Worm (Caenorhabditis elegans): ENCODE measurements around the gene F09E5.14.

F09E5.14 gene

ce11 chrII:5330206-5330686, 14.4 kb downstream of the F09E5.14 start:
- no peak for TF ChIP-seq hlh-26 (GFP tag; conservative IDR thresholded peaks at IDR 0.05)
- no peak for TF ChIP-seq T26A5.8 (tag; optimal IDR thresholded peaks at IDR 0.05)
- 0 out of 2 replicates have a peak, but pooled peaks have one; percentile 9 for TF ChIP-seq zfh-2 (GFP tag; conservative IDR thresholded peaks at IDR 0.05)
- peak; percentile 46 for TF ChIP-seq lin-54 (GFP tag; optimal IDR thresholded peaks at IDR 0.05)
- TF ChIP-seq attf-3 (GFP tag; conservative IDR thresholded peaks at IDR 0.05): no peak
- TF ChIP-seq B0261.1 (tag; optimal IDR thresholded peaks at IDR 0.05): no peak
- TF ChIP-seq Y79H2A.3 (GFP tag; conservative IDR thresholded peaks at IDR 0.05): no peak
- TF ChIP-seq F49E8.2 (tag; optimal IDR thresholded peaks at IDR 0.05; ENCODE audit: insufficient read depth): no peak
- TF ChIP-seq Y95B8A.8 (GFP tag; IDR thresholded peaks at IDR 0.05): no peak
- TF ChIP-seq rec-8 (tag; optimal IDR thresholded peaks at IDR 0.05): no peak
- TF ChIP-seq nhr-90 (tag; optimal IDR thresholded peaks at IDR 0.05): peak; percentile 47
- no peak for TF ChIP-seq Y56A3A.18 (GFP tag; IDR thresholded peaks at IDR 0.05)
- TF ChIP-seq B0035.1 (tag; optimal IDR thresholded peaks at IDR 0.05): no peak
- TF ChIP-seq ztf-6 (GFP tag; IDR thresholded peaks at IDR 0.05): no peak
- no peak for TF ChIP-seq lsy-27 (tag; optimal IDR thresholded peaks at IDR 0.05; ENCODE audit: borderline replicate concordance, insufficient read depth)
- TF ChIP-seq mcd-1 (GFP tag; IDR thresholded peaks at IDR 0.05): peak; percentile 46; the same call in 1 of the 2 replicates
- no peak for TF ChIP-seq ceh-100 (GFP tag; IDR thresholded peaks at IDR 0.05)
- TF ChIP-seq sptf-2 (GFP tag; optimal IDR thresholded peaks at IDR 0.05): no peak
- no peak for TF ChIP-seq mel-28 (tag; optimal IDR thresholded peaks at IDR 0.05; ENCODE audit: borderline replicate concordance)
- peak; percentile 59 for TF ChIP-seq ZK185.1 (tag; optimal IDR thresholded peaks at IDR 0.05; ENCODE audit: poor library complexity, severe bottlenecking)
- TF ChIP-seq Y53F4B.3 (GFP tag; IDR thresholded peaks at IDR 0.05): no peak
- no peak for TF ChIP-seq ztf-25 (GFP tag; IDR thresholded peaks at IDR 0.05)
- TF ChIP-seq dox-1 (GFP tag; IDR thresholded peaks at IDR 0.05): peak; percentile 75
- no peak for TF ChIP-seq C06A6.2 (GFP tag; conservative IDR thresholded peaks at IDR 0.05)
- TF ChIP-seq bed-1 (GFP tag; IDR thresholded peaks at IDR 0.05): no peak
- TF ChIP-seq lag-1 (GFP tag; IDR thresholded peaks at IDR 0.05): no peak
- peak; percentile 77 for TF ChIP-seq pha-4 (tag; optimal IDR thresholded peaks at IDR 0.05)
- TF ChIP-seq unc-130 (GFP tag; optimal IDR thresholded peaks at IDR 0.05): no peak
- no peak for TF ChIP-seq F33H1.4 (GFP tag; IDR thresholded peaks at IDR 0.05)
- no peak for TF ChIP-seq fkh-3 (tag; optimal IDR thresholded peaks at IDR 0.05)
- TF ChIP-seq ztf-22 (GFP tag; optimal IDR thresholded peaks at IDR 0.05): peak; percentile 25
- no peak for TF ChIP-seq F10E7.11 (tag; optimal IDR thresholded peaks at IDR 0.05)
- no peak for TF ChIP-seq attf-6 (GFP tag; IDR thresholded peaks at IDR 0.05)
- no peak for TF ChIP-seq nfya-1 (tag; optimal IDR thresholded peaks at IDR 0.05; ENCODE audit: borderline replicate concordance, insufficient read depth)
- TF ChIP-seq T07F8.4 (tag; optimal IDR thresholded peaks at IDR 0.05): no peak
- TF ChIP-seq efl-1 (GFP tag; optimal IDR thresholded peaks at IDR 0.05): no peak
- TF ChIP-seq lir-1 (GFP tag; conservative IDR thresholded peaks at IDR 0.05): no peak; the same call in 1 of the 2 replicates
- TF ChIP-seq pbrm-1 (GFP tag; IDR thresholded peaks at IDR 0.05): peak; percentile 62; the same call in 1 of the 2 replicates
- TF ChIP-seq madf-10 (tag; optimal IDR thresholded peaks at IDR 0.05): peak; percentile 48
- TF ChIP-seq F39B2.1 (GFP tag; IDR thresholded peaks at IDR 0.05): no peak
- TF ChIP-seq lsl-1 (GFP tag; optimal IDR thresholded peaks at IDR 0.05): no peak
- no peak for TF ChIP-seq ztf-3 (GFP tag; optimal IDR thresholded peaks at IDR 0.05)
- no peak for TF ChIP-seq akir-1 (GFP tag; optimal IDR thresholded peaks at IDR 0.05)
- peak; percentile 77 for TF ChIP-seq cebp-1 (GFP tag; IDR thresholded peaks at IDR 0.05)
- TF ChIP-seq cebp-1 (tag; optimal IDR thresholded peaks at IDR 0.05): peak; percentile 94
- TF ChIP-seq D2030.7 (GFP tag; IDR thresholded peaks at IDR 0.05): no peak
- TF ChIP-seq madf-6 (GFP tag; IDR thresholded peaks at IDR 0.05): no peak
- TF ChIP-seq nhr-120 (GFP tag; IDR thresholded peaks at IDR 0.05): no peak

Data from whole organism, young adult.